Fruit fly (Drosophila melanogaster): Measurements from ENCODE around the gene CG31633.
A peak's percentile ranks its signal among the peaks of the same experiment; 100 is the strongest.

The CG31633 gene

DNA sequence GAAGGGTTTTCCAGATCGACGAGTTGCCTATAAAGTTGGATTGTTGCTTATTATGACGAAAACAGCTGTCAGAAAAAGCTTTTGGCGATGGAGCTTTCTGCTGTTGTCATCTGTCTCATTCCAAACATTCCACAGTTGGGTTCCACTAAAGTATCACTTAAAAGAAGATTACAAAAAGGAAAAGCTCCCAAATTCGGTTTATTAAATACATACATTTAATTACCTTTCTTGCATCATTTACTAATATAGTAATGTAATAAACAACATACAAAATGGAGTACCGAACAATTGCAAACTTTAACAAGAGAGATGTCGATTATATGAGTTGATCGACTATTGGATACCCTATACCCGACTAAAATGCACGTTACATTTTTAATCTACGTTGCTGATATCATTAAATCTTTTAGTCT is at the start of gene CG31633:
CG31633 (minus strand) TSS at position 58 of the 413 bp plus-strand sequence.
- no peak for TF ChIP-seq noc (tag; optimal IDR thresholded peaks at IDR 0.05)

DNA sequence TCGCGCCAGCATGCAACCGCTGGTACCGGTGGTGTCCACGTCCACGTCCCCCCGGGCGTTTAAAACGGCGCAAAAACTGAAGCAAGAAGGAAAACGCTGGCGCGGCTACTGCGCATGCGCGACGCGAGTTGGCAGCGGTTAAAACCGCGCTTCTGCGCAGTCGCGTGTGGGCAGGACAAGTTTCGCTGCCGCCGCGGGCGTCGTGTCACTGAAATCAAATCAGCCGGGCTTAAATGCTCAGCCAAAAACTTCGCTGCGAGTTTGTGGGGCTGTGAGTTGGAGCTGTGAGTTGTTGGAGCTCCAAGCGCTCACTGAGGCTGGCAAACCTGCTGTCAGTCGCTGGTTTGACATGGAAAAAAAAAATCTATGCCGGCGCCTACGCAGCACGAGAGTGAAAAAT is 49.0 kb upstream of the CG31633 start:
- TF ChIP-seq noc (tag; optimal IDR thresholded peaks at IDR 0.05), result no peak

DNA sequence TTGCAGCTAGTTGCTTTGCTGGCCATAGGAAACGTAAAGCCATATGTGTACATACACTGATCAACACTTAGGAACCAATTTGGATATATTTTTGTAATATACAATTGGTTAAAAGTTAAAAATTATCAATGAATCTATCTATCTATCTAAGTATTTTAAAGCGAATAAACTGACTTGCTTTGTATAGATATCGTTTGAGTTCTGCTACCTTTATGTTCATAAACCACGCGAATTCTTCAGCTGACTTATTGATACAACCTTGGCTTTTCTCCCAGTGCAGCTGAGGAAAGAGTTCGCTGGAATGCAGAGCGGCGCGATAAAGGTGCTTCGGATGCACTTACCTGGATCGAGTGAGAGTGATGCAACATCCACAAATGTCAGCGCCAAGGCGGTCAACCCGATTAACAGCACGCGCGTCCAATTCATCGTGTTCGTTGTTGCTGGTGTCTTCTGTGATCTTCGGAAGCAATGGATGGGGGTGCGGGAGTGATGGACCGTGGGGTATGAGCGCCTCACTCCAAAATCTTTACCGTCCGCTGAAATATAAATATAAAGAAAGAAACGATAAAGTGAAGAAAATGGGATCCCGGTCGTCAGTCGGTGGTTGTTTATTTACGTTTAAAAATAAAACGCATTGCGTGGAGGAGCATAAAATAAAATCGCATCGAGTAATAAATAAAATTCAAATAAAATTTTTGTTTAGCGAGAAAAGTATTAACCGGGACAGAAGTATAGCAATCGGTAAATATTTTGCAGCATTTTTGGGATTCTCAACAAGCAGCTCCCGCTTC is 45.5 kb upstream of the CG31633 start:
- TF ChIP-seq noc (tag; optimal IDR thresholded peaks at IDR 0.05), result no peak

DNA sequence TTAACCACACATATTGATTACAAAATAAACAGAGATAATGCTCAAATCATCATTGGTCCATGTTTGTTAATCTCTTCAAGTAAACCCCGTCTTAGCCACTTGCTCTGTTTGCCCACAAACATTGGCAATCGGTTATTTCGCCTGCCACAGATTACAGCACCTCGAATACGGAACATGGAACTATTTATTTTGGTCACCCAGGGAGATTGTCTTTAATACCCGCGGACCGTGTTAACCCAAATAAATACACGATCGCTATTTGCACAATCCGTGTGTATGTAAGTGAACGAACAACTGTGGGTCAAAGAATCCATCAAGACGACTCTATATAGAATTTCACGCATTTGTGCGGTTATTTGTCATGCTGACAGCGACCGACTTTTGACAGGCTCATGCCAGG is 44.6 kb upstream of the CG31633 start:
- TF ChIP-seq noc (tag; optimal IDR thresholded peaks at IDR 0.05), result no peak

DNA sequence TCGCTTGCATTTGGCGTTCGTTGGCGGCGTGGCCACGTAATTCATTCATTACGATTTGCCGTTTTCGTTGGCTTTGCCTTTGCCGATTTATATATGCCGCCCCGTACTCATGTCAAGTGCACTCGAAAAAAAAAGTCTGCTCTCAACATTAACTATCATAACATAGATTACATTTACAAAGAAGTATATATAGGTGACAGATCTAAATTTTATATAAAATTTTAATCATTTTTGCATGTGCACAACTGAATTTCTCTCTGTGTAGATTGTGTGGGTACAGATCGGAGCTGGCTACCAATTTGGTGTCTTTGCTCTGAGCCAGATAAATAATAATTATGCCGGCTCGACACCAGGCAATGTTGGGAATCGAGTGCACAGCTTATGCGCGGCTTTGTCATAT is 42.3 kb upstream of the CG31633 start:
- TF ChIP-seq noc (tag; optimal IDR thresholded peaks at IDR 0.05), result no peak

DNA sequence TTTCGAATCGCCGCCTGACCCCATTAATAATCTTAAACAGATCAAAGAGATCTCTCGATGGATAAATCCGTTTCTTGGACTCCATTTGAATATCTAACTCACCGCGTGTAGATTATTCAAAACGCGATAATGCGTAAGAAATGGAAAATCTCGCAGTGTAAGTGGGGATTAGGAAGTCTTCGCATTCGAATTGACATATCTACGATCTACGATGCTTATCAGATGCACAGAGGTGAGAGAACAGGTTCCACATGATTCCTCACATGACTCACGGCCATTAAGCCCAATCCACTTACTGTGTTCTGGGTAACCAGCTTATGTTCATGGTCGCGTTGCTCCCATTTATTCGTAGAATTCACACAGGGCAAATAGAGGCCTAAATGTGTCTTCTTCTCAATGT is 40.1 kb upstream of the CG31633 start:
- no peak for TF ChIP-seq noc (tag; optimal IDR thresholded peaks at IDR 0.05)

DNA sequence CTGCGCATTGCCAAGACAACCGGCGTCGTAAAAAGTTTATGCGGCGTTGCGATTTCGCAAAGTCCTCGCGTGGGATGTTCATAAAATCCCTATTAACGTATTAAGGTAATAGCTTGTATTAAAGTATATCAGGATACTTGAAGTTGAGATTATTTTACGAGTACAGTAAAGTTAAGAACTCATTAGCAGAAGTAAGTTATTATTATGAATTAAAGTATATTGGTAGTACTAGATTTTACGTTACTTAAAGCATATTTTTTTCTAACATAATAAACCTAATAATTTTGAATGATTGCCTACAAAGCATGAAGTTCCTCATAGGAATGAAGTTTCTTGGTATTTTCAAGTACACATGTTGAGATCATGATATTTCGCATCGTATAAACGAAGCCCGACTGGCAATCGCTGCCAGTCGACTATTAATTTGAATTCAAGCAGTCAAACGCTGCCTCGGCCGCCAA is 37.7 kb upstream of the CG31633 start:
- TF ChIP-seq noc (tag; optimal IDR thresholded peaks at IDR 0.05), result peak; percentile 48

DNA sequence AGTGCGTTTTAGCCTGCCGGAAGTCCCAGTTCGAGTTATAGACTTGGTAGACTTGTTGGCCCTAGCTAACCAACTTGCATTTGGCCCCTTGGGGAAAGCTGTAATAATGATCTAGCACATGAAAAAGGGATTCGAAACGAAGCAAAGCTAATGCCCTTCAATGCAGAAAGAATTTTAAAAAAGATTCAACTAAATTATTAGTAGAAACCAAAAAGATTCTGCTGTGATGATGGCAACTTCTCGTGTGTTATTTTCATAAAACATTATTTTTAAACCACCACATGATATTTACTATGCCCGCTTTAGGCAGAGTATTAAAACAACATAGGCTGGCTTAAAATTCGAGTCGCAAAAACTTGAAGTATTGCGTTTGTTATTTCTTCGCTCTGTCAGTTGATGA is 35.9 kb upstream of the CG31633 start:
- TF ChIP-seq noc (tag; optimal IDR thresholded peaks at IDR 0.05), result no peak

DNA sequence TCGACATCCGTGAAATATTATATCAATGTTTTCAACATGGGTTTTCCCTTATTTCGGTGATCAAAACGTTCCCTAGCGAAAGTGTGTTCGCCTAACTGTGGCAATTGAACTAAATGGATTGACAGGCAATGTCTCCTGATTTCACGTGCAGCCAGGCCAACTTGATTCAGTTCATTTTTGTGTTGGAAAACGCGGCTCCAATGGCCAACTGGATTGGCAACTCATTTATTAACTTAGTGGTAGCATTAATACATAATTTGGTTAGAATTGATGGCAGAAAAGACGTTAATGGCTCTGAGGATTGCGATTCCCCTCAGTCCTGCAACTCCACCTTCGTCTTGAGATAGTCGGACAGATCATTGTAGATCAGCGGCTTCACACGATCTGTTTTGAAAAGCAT is 30.5 kb upstream of the CG31633 start, which contains the start of gene CG11327:
CG11327 (minus strand) TSS at position 101 of the 400 bp plus-strand sequence.
- TF ChIP-seq noc (tag; optimal IDR thresholded peaks at IDR 0.05), result no peak

DNA sequence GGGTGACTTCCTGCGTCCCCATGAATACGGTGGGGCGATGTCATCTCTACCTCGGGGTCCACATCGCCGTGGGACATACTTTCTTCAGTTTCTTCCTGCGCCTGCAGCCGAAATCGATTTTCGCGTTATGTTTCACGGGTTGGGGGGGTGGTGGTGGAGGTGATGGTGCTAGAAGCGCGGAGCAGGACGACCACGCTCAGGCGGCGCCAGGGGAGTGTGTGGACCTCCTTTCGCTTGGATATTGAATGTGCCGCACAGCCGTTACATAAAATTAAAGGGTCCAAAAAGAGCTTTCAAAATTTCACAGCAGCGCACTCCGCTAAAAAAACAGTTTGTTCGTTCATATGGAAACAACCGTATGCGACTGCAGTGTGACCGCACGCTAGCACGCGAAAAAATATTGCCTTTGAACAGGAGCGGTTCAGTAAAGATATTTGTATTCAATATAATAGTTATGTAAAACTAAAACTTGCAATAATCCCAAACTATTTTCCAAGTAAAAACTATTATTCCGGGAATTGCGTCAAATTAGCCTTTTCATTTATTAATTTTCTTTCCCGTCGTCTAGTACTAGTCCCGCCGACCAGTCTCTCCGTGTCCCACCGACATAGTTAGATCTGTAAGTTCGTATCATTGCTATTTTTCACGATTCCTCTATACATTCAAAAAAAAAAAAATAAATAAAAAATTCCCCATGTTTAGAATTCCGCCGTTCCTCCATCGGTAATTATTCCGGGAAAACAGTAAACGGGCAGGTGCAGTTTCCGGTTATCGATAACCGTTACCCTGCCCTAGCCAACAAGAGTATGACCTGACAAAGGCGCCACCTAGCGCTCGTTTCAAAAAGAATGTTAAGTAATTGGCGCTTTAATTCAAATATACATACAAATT is 28.1 kb upstream of the CG31633 start, which contains the start of gene Nhe3:
Nhe3 (minus strand) TSS at position 373 of the 891 bp plus-strand sequence.
- TF ChIP-seq noc (tag; optimal IDR thresholded peaks at IDR 0.05), result peak; percentile 61

DNA sequence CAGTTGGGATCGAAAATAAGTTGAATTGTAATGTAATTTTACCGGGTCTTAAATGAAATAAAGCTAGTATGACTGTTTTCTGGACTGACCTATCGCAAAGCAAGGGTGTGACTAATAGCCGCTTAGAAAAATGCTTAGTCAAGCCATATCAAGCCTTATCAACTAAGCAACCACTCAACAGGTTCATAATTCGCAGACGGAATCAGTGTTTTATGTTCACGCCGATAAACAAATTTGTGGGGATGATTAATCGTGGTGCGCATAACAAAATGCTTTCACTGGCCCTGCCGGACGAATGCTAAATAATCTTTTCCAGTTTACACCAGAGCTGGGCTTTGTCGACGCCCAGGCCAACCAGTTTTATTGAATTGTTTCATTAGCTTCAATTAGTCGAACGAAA is 26.8 kb upstream of the CG31633 start:
- peak; percentile 47 for TF ChIP-seq noc (tag; optimal IDR thresholded peaks at IDR 0.05)

DNA sequence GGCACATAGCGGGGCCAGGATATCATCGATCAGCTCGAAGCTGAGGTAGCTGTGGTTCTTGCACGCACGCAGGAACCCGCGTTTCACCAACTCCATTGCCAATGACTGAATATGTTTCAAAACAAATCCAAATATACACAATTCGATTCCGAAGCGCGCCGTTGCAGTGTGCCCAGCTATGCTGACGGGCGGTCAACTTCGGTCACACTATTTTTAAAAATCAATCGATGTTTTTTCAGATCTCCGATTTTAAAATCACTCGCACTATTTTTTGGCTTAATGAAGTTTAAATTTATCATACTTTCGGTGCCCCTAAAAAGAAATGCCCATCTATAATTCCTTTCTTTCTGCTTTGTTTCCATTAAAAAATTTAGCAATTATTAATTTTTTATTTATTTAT is 21.3 kb upstream of the CG31633 start, which contains the start of gene Nse1:
Nse1 (minus strand) TSS at position 173 of the 400 bp plus-strand sequence.
- no peak for TF ChIP-seq noc (tag; optimal IDR thresholded peaks at IDR 0.05)

DNA sequence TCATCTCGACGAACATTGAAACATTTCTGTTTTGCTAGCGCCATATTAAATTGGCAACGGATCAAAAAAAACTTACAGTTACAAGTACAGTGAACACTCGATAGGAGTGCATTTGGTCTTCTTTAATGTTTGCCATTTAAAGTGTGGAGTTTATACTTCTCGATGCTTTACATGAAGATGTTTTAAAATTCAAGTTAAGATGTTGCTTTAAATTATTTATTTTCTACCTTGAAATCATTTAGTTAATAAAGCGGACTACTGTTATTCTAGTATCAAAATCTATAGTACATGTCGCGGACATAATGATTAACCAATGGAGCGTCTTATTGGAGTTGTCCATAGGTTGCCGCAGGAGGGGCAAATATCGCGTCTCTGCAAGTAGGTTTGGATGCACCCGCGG is 20.4 kb upstream of the CG31633 start, which contains the start of gene cort:
cort (minus strand) TSS at position 101 of the 400 bp plus-strand sequence.
- no peak for TF ChIP-seq noc (tag; optimal IDR thresholded peaks at IDR 0.05)

DNA sequence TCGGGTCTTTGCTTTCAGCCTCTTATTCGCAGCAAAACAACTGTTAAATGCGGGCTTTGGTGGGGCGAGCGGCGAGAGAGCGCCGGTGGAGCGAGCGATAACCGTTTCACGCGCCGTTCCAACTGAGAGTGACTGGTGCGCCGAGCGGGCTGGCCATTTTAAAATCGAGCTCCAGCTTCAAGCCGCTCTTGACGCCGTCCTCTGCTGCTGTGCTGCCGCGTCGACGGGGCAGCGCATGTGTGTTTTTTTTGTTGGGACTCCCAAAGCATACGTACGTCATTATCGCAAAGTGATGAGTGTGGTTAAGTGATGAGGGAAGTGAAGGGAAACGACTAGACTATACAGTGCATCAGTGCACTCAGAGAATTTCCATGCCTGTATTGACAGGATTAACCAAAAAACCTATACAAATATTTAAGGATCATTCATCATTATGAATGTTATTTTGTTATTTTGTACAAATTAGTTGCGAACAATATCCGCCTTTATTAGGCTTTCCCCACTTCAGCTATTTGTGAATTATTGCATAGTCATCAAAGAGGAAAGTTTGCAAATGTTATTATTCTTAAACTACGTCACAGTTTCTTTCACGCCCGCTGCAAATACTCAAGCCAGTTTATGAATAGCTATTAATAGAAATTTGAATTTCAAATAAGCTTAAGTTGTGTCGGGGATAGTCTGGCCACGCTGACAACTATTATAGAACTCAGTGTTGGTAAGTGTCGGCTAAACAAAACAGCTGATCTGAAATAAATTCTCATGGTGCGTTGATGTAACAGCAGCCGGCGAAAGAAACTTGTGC is 17.3 kb upstream of the CG31633 start, which contains the start of gene Spn27A:
Spn27A (minus strand) TSS at position 137 of the 802 bp plus-strand sequence.
- TF ChIP-seq noc (tag; optimal IDR thresholded peaks at IDR 0.05), result peak; percentile 17

DNA sequence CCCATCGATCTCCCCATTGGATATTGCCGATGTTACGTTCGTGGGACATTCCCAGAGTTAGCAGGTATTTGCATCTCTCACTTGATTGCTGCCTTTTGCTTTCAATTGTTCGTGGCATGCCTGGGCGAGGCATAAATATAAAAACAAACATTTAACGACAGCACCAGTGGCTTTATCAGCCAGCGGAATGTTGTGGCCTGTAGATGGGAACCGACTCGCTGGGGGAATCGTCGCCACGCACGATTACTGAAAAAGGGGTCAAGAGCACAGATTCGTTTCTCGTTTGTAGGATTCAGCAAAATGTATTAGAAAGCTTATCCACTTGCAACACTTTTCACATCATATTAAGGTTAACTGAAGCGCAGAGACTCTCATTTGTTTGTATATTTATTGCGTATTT is 15.3 kb upstream of the CG31633 start:
- no peak for TF ChIP-seq noc (tag; optimal IDR thresholded peaks at IDR 0.05)
